Fruit fly (Drosophila melanogaster): ENCODE results near the gene cu.

dm6 chr3R:11195792-11196191 is 1.6 kb upstream of the cu start, which contains the start of gene CG18577:
- TF ChIP-seq CG8478 (optimal IDR thresholded peaks at IDR 0.05): no peak
- no peak for TF ChIP-seq CTCF (optimal IDR thresholded peaks at IDR 0.05)

All from S2 (cell line).